Worm (Caenorhabditis elegans) whole organism, L1 larva: ENCODE results near the gene C53A5.13.

ENCODE experiments used
- aha-1 ChIP-seq: fragments of 150-350 bp; optimal IDR thresholded peaks from 2 replicates; lab custom pipeline; 2014; ENCODE audit warnings: missing biosample characterization, missing genetic modification characterization
- nhr-28 ChIP-seq: fragments of 150-350 bp; optimal IDR thresholded peaks from 2 replicates; lab custom pipeline; 2014; ENCODE audit warnings: missing biosample characterization, missing genetic modification characterization
- unc-62 ChIP-seq: fragments of 150-350 bp; optimal IDR thresholded peaks from 2 replicates; lab custom pipeline; 2014; ENCODE audit warnings: missing biosample characterization, missing genetic modification reagents, missing genetic modification characterization

- no peak for TF ChIP-seq aha-1
- no peak for TF ChIP-seq nhr-28 (tag; lab: Kevin White, UChicago)
- no peak for TF ChIP-seq unc-62 (GFP tag; lab: Kevin White, UChicago)
These were observed 48.5 kb upstream of the C53A5.13 start for ce11 chrV:14498204-14498603.
